Worm (Caenorhabditis elegans) whole organism, midembryonic: Measurements from ENCODE around the gene ins-2.

Experiments used
- T22C8.4 ChIP-seq: fragments of 200-800 bp; sonication (Bioruptor generic); IDR thresholded peaks from 2 replicates; pipeline ENCODE4 v1.3.6; 2022; ENCODE audit warnings: missing genetic modification characterization, missing compliant biosample characterization
- cog-1 ChIP-seq: sonication (generic microtip); optimal IDR thresholded peaks from 2 replicates; lab custom pipeline; 2016; ENCODE audit warnings: missing genetic modification characterization, missing compliant biosample characterization
- flt-1 ChIP-seq: fragments of 200-800 bp; sonication (Bioruptor generic); IDR thresholded peaks from 2 replicates; pipeline ENCODE4 v1.3.6; 2022; ENCODE audit warnings: missing genetic modification characterization, missing compliant biosample characterization
- klf-2 ChIP-seq: fragments of 200-800 bp; sonication (Bioruptor generic); conservative IDR thresholded peaks from 2 replicates; pipeline ENCODE4 v1.3.6; 2022; ENCODE audit warnings: missing genetic modification reagents, missing genetic modification characterization, missing compliant biosample characterization
- med-1 ChIP-seq: sonication (generic microtip); optimal IDR thresholded peaks from 2 replicates; lab custom pipeline; 2017; ENCODE audit warnings: missing genetic modification characterization, mild to moderate bottlenecking, missing compliant biosample characterization, antibody characterized with exemption, missing genetic modification reagents; ENCODE audit not compliant: insufficient read depth
- ref-1 ChIP-seq: fragments of 200-800 bp; sonication (Bioruptor generic); conservative IDR thresholded peaks from 2 replicates; pipeline ENCODE4 v1.3.6; 2022; ENCODE audit warnings: missing genetic modification reagents, missing genetic modification characterization, missing compliant biosample characterization
- tab-1 ChIP-seq: fragments of 200-800 bp; sonication (Bioruptor generic); IDR thresholded peaks from 2 replicates; pipeline ENCODE4 v1.3.6; 2022; ENCODE audit warnings: missing genetic modification characterization, missing compliant biosample characterization
- ztf-23 ChIP-seq: fragments of 200-800 bp; sonication (Bioruptor generic); IDR thresholded peaks from 2 replicates; pipeline ENCODE4 v1.3.6; 2022; ENCODE audit warnings: missing genetic modification reagents, missing genetic modification characterization, missing compliant biosample characterization
- ztf-29 ChIP-seq: fragments of 200-800 bp; sonication (Bioruptor generic); IDR thresholded peaks from 2 replicates; pipeline ENCODE4 v1.3.6; 2022; ENCODE audit warnings: missing genetic modification reagents, missing genetic modification characterization, missing compliant biosample characterization

DNA sequence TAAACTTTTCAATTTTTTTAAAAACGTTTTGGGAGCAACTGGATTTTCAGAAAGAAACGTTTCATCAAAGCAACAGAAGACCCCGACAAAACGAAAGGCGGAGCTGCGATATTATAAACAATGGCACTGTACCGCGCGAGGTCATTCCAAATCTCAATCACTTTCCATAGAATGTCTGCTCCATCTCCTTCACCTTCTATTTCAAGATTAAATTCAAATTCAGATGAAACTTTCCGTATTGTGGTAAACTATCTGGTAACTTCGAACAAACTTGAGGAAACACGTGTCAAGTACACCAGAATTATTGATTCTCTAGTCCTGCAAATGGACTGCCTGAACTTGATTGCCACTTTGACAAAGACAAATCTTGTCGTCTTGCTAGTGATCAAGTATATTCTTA, 47.5 kb upstream of the ins-2 start, which contains the start of gene F28B12.6:
- no peak for TF ChIP-seq klf-2 (GFP tag; lab: Robert Waterston, UW)
- no peak for TF ChIP-seq ref-1 (GFP tag; lab: Robert Waterston, UW)
- TF ChIP-seq med-1 = no peak
- TF ChIP-seq ztf-29 (GFP tag; lab: Robert Waterston, UW) = no peak
- no peak for TF ChIP-seq flt-1 (GFP tag; lab: Robert Waterston, UW)
- no peak for TF ChIP-seq T22C8.4 (GFP tag; lab: Robert Waterston, UW)
- TF ChIP-seq cog-1 = no peak
- TF ChIP-seq ztf-23 (GFP tag; lab: Robert Waterston, UW) = no peak
- TF ChIP-seq tab-1 (GFP tag; lab: Robert Waterston, UW) = no peak
